Worm (Caenorhabditis elegans) whole organism, L4 larva: ENCODE results near the gene str-261.

Source experiments
- D1046.2 ChIP-seq: fragments of 200-800 bp; sonication (Bioruptor generic); IDR thresholded peaks from 2 replicates; pipeline ENCODE4 v1.3.6; 2022; ENCODE audit warnings: missing genetic modification characterization, missing compliant biosample characterization
- F10B5.3 ChIP-seq: sonication (generic microtip); optimal IDR thresholded peaks from 2 replicates; lab custom pipeline; 2016; ENCODE audit warnings: mild to moderate bottlenecking, missing genetic modification characterization, missing compliant biosample characterization
- F26F4.8 ChIP-seq: fragments of 200-800 bp; sonication (Bioruptor generic); conservative IDR thresholded peaks from 2 replicates; pipeline ENCODE4 v1.3.6; 2022; ENCODE audit warnings: missing genetic modification characterization, missing compliant biosample characterization
- F44E2.7 ChIP-seq: fragments of 200-800 bp; sonication (Bioruptor generic); IDR thresholded peaks from 2 replicates; pipeline ENCODE4 v2.1.2; 2022; ENCODE audit warnings: missing genetic modification characterization, missing compliant biosample characterization
- F49E8.2 ChIP-seq: sonication (generic microtip); optimal IDR thresholded peaks from 2 replicates; lab custom pipeline; 2016; ENCODE audit warnings: missing compliant biosample characterization, mild to moderate bottlenecking, missing genetic modification characterization, borderline replicate concordance
- T20F7.1 ChIP-seq: fragments of 200-800 bp; sonication (Bioruptor generic); optimal IDR thresholded peaks from 2 replicates; lab custom pipeline; 2018; ENCODE audit warnings: mild to moderate bottlenecking, missing genetic modification characterization, missing compliant biosample characterization
- Y105C5A.15 ChIP-seq: fragments of 200-800 bp; sonication (Bioruptor generic); IDR thresholded peaks from 2 replicates; pipeline ENCODE4 v1.3.6; 2022; ENCODE audit warnings: missing genetic modification characterization, missing compliant biosample characterization
- Y48G9A.11 ChIP-seq: fragments of 200-800 bp; sonication (Bioruptor generic); IDR thresholded peaks from 2 replicates; pipeline ENCODE4 v1.3.6; 2022; ENCODE audit warnings: missing genetic modification reagents, missing genetic modification characterization, missing compliant biosample characterization
- ZK337.2 ChIP-seq: fragments of 200-800 bp; sonication (Bioruptor generic); IDR thresholded peaks from 2 replicates; pipeline ENCODE4 v1.3.6; 2022; ENCODE audit warnings: missing genetic modification reagents, missing genetic modification characterization, missing compliant biosample characterization
- aha-1 ChIP-seq: fragments of 150-350 bp; peaks from one replicate; lab custom pipeline; 2014; ENCODE audit warnings: missing biosample characterization, missing genetic modification characterization
- aly-2 ChIP-seq: sonication (generic microtip); optimal IDR thresholded peaks from 2 replicates; lab custom pipeline; 2018; ENCODE audit warnings: missing biosample characterization, missing genetic modification characterization
- ceh-82 ChIP-seq: sonication (generic microtip); optimal IDR thresholded peaks from 2 replicates; lab custom pipeline; 2017; ENCODE audit warnings: missing biosample characterization, missing genetic modification characterization
- ces-1 ChIP-seq: fragments of 150-350 bp; sonication (generic microtip); optimal IDR thresholded peaks from 4 replicates; lab custom pipeline; 2014; ENCODE audit warnings: missing biosample characterization, missing genetic modification reagents, missing genetic modification characterization
- ctbp-1 ChIP-seq: fragments of 200-800 bp; sonication (Bioruptor generic); IDR thresholded peaks from 2 replicates; pipeline ENCODE4 v1.3.6; 2022; ENCODE audit warnings: missing genetic modification reagents, missing genetic modification characterization, missing compliant biosample characterization
- daf-8 ChIP-seq: fragments of 200-800 bp; sonication (Bioruptor generic); IDR thresholded peaks from 2 replicates; pipeline ENCODE4 v1.3.6; 2022; ENCODE audit warnings: missing genetic modification characterization, missing compliant biosample characterization
- dmd-8 ChIP-seq: fragments of 200-800 bp; sonication (Bioruptor generic); IDR thresholded peaks from 2 replicates; pipeline ENCODE4 v1.3.6; 2022; ENCODE audit warnings: missing genetic modification characterization, missing compliant biosample characterization
- dpl-1 ChIP-seq: fragments of 150-350 bp; optimal IDR thresholded peaks from 2 replicates; lab custom pipeline; 2014; ENCODE audit warnings: missing biosample characterization, missing genetic modification reagents, missing genetic modification characterization
- duxl-1 ChIP-seq: sonication (generic microtip); optimal IDR thresholded peaks from 2 replicates; lab custom pipeline; 2016; ENCODE audit warnings: mild to moderate bottlenecking, missing genetic modification characterization, moderate library complexity, missing compliant biosample characterization; ENCODE audit not compliant: poor library complexity
- egl-27 ChIP-seq: sonication (generic microtip); optimal IDR thresholded peaks from 3 replicates; lab custom pipeline; 2017; ENCODE audit warnings: missing biosample characterization, missing genetic modification reagents, missing genetic modification characterization
- fkh-10 ChIP-seq: fragments of 150-350 bp; optimal IDR thresholded peaks from 2 replicates; lab custom pipeline; 2014; ENCODE audit warnings: missing biosample characterization, missing genetic modification reagents, missing genetic modification characterization
- hif-1 ChIP-seq, 2 experiments: sonication (generic microtip); optimal IDR thresholded peaks; 2 replicates each; lab custom pipeline; 2016 to 2017; ENCODE audit warnings: missing compliant biosample characterization in 2 of 2, missing genetic modification characterization in 2 of 2, missing genetic modification reagents in 2 of 2, missing genotype in 2 of 2, mild to moderate bottlenecking in 1 of 2
- hlh-11 ChIP-seq: fragments of 200-800 bp; sonication (Bioruptor generic); optimal IDR thresholded peaks from 2 replicates; lab custom pipeline; 2018; ENCODE audit warnings: mild to moderate bottlenecking, missing genetic modification characterization, missing compliant biosample characterization
- hlh-30 ChIP-seq: sonication (generic microtip); optimal IDR thresholded peaks from 2 replicates; lab custom pipeline; 2017; ENCODE audit warnings: antibody characterized with exemption, mild to moderate bottlenecking, missing genetic modification characterization, missing compliant biosample characterization; ENCODE audit not compliant: insufficient read depth
- jun-1 ChIP-seq: fragments of 150-350 bp; optimal IDR thresholded peaks from 2 replicates; lab custom pipeline; 2014; ENCODE audit warnings: missing biosample characterization, missing genetic modification reagents, missing genetic modification characterization
- lim-7 ChIP-seq: fragments of 200-800 bp; sonication (Bioruptor generic); IDR thresholded peaks from 2 replicates; pipeline ENCODE4 v1.3.6; 2022; ENCODE audit warnings: missing genetic modification characterization, missing compliant biosample characterization
- lin-1 ChIP-seq: fragments of 200-800 bp; sonication (Bioruptor generic); IDR thresholded peaks from 2 replicates; pipeline ENCODE4 v1.3.6; 2022; ENCODE audit warnings: missing genetic modification reagents, missing genetic modification characterization, missing compliant biosample characterization
- lin-15B ChIP-seq: fragments of 150-350 bp; sonication (generic microtip); optimal IDR thresholded peaks from 3 replicates; lab custom pipeline; 2014; ENCODE audit warnings: missing biosample characterization, missing genetic modification characterization
- lin-38 ChIP-seq: fragments of 200-800 bp; sonication (Bioruptor generic); IDR thresholded peaks from 2 replicates; pipeline ENCODE4 v1.3.6; 2022; ENCODE audit warnings: missing genetic modification reagents, missing genetic modification characterization, missing compliant biosample characterization
- lir-3 ChIP-seq: sonication (generic microtip); optimal IDR thresholded peaks from 2 replicates; lab custom pipeline; 2016; ENCODE audit warnings: mild to moderate bottlenecking, missing genetic modification characterization, missing compliant biosample characterization
- mes-2 ChIP-seq: sonication (generic microtip); optimal IDR thresholded peaks from 2 replicates; lab custom pipeline; 2016; ENCODE audit warnings: missing genotype, mild to moderate bottlenecking, missing genetic modification characterization, missing compliant biosample characterization; ENCODE audit not compliant: poor library complexity, severe bottlenecking
- mxl-2 ChIP-seq: fragments of 200-800 bp; sonication (Bioruptor generic); conservative IDR thresholded peaks from 2 replicates; pipeline ENCODE4 v1.3.6; 2022; ENCODE audit warnings: missing genetic modification reagents, missing genetic modification characterization, missing compliant biosample characterization
- nhr-102 ChIP-seq: sonication (generic microtip); optimal IDR thresholded peaks from 2 replicates; lab custom pipeline; 2016; ENCODE audit warnings: mild to moderate bottlenecking, missing genetic modification characterization, moderate library complexity, missing compliant biosample characterization
- nhr-11 ChIP-seq: fragments of 150-350 bp; optimal IDR thresholded peaks from 2 replicates; lab custom pipeline; 2014; ENCODE audit warnings: missing biosample characterization, missing genetic modification characterization
- nhr-28 ChIP-seq: fragments of 150-350 bp; optimal IDR thresholded peaks from 2 replicates; lab custom pipeline; 2014; ENCODE audit warnings: missing biosample characterization, missing genetic modification characterization
- nhr-41 ChIP-seq: fragments of 200-800 bp; sonication (Bioruptor generic); IDR thresholded peaks from 2 replicates; pipeline ENCODE4 v1.3.6; 2022; ENCODE audit warnings: missing genetic modification reagents, missing genetic modification characterization, missing compliant biosample characterization
- nhr-48 ChIP-seq: sonication (generic microtip); optimal IDR thresholded peaks from 2 replicates; lab custom pipeline; 2016; ENCODE audit warnings: mild to moderate bottlenecking, missing genetic modification characterization, missing compliant biosample characterization
- nhr-6 ChIP-seq: fragments of 150-350 bp; optimal IDR thresholded peaks from 2 replicates; lab custom pipeline; 2014; ENCODE audit warnings: missing biosample characterization, missing genetic modification characterization
- saeg-2 ChIP-seq: fragments of 200-800 bp; sonication (Bioruptor generic); IDR thresholded peaks from 2 replicates; pipeline ENCODE4 v1.3.6; 2022; ENCODE audit warnings: missing genetic modification reagents, missing genetic modification characterization, missing compliant biosample characterization
- sdz-12 ChIP-seq: fragments of 200-800 bp; sonication (Bioruptor generic); optimal IDR thresholded peaks from 2 replicates; lab custom pipeline; 2018; ENCODE audit warnings: mild to moderate bottlenecking, missing genetic modification characterization, missing compliant biosample characterization
- set-16 ChIP-seq: fragments of 200-800 bp; sonication (Bioruptor generic); IDR thresholded peaks from 2 replicates; pipeline ENCODE4 v1.3.6; 2022; ENCODE audit warnings: missing genetic modification reagents, missing genetic modification characterization, missing compliant biosample characterization
- skn-1 ChIP-seq: fragments of 150-350 bp; optimal IDR thresholded peaks from 2 replicates; lab custom pipeline; 2014; ENCODE audit warnings: missing biosample characterization, missing genetic modification characterization
- spr-3 ChIP-seq: fragments of 200-800 bp; sonication (Bioruptor generic); optimal IDR thresholded peaks from 2 replicates; lab custom pipeline; 2018; ENCODE audit warnings: mild to moderate bottlenecking, missing genetic modification characterization, missing compliant biosample characterization
- tag-97 ChIP-seq: fragments of 200-800 bp; sonication (Bioruptor generic); IDR thresholded peaks from 2 replicates; pipeline ENCODE4 v1.3.6; 2022; ENCODE audit warnings: missing genetic modification characterization, missing compliant biosample characterization
- tra-1 ChIP-seq: fragments of 200-800 bp; sonication (Bioruptor generic); IDR thresholded peaks from 2 replicates; pipeline ENCODE4 v1.3.6; 2022; ENCODE audit warnings: missing genetic modification reagents, missing genetic modification characterization, missing compliant biosample characterization
- unc-130 ChIP-seq: sonication (generic microtip); optimal IDR thresholded peaks from 2 replicates; lab custom pipeline; 2016; ENCODE audit warnings: missing genetic modification reagents, missing genetic modification characterization, missing compliant biosample characterization
- unc-62 ChIP-seq, 3 experiments: fragments of 150-350 bp in 1 of 3; sonication (generic microtip); optimal IDR thresholded peaks in 2 of 3; peaks in 1 of 3; 1 replicate in 1 of 3; 2 replicates in 2 of 3; lab custom pipeline; 2014 to 2017; ENCODE audit warnings: missing biosample characterization in 3 of 3, missing genetic modification characterization in 3 of 3, missing genetic modification reagents in 3 of 3, missing genotype in 1 of 3
- vab-7 ChIP-seq: fragments of 200-800 bp; sonication (Bioruptor generic); IDR thresholded peaks from 2 replicates; pipeline ENCODE4 v1.3.6; 2022; ENCODE audit warnings: missing genetic modification reagents, missing genetic modification characterization, missing compliant biosample characterization
- zag-1 ChIP-seq: fragments of 150-350 bp; optimal IDR thresholded peaks from 2 replicates; lab custom pipeline; 2014; ENCODE audit warnings: missing biosample characterization, missing genetic modification characterization
- zfp-2 ChIP-seq: sonication (generic microtip); optimal IDR thresholded peaks from 2 replicates; lab custom pipeline; 2016; ENCODE audit warnings: mild to moderate bottlenecking, missing genetic modification characterization, missing compliant biosample characterization
- zfp-3 ChIP-seq: fragments of 200-800 bp; sonication (Bioruptor generic); conservative IDR thresholded peaks from 2 replicates; pipeline ENCODE4 v1.3.6; 2022; ENCODE audit warnings: missing genetic modification reagents, missing genetic modification characterization, missing compliant biosample characterization
- zip-2 ChIP-seq: fragments of 150-350 bp; optimal IDR thresholded peaks from 2 replicates; lab custom pipeline; 2014; ENCODE audit warnings: missing biosample characterization, missing genetic modification characterization
- ztf-11 ChIP-seq: fragments of 150-350 bp; optimal IDR thresholded peaks from 2 replicates; lab custom pipeline; 2014; ENCODE audit warnings: missing biosample characterization, missing genetic modification characterization

str-261 gene

DNA sequence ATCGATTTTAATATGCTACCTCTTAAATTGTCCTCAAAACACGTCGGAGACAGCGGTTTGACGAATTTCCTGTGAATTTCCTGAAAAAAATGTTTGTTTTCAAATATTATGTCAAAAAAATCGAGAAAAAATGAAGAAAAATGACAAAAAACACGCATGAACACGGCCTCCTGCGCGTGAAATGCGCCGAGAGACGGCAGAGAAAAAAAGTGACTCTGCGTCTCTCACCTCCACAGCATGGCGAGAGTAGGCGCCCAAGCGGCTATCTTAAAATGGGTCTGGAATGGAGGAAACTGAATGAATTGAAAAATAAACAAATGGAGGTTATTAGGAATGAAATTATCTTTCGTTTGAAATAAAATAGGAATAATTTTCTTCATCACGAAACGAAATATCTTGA is 36.4 kb downstream of the str-261 start (continued):
- TF ChIP-seq ces-1 (GFP tag; lab: Kevin White, UChicago) (no peak), hlh-11 (tag; lab: Kevin White, UChicago) (no peak), zfp-2 (tag; lab: Kevin White, UChicago) (no peak), F44E2.7 (GFP tag; lab: Robert Waterston, UW) (no peak), skn-1 (tag; lab: Kevin White, UChicago) (no peak), tag-97 (GFP tag; lab: Robert Waterston, UW) (no peak), hlh-30 (tag; lab: Kevin White, UChicago) (peak; percentile 53), egl-27 (tag; lab: Kevin White, UChicago) (no peak), lir-3 (tag; lab: Kevin White, UChicago) (no peak), zfp-3 (GFP tag; lab: Robert Waterston, UW) (no peak), zip-2 (peak; percentile 24), nhr-41 (GFP tag; lab: Robert Waterston, UW) (no peak), fkh-10 (GFP tag; lab: Kevin White, UChicago) (no peak), F49E8.2 (peak; percentile 29), saeg-2 (GFP tag; lab: Robert Waterston, UW) (no peak), unc-130 (GFP tag; lab: Kevin White, UChicago) (peak; percentile 47), ztf-11 (tag; lab: Kevin White, UChicago) (no peak), spr-3 (GFP tag; lab: Kevin White, UChicago) (no peak), nhr-48 (no peak), sdz-12 (GFP tag; lab: Kevin White, UChicago) (no peak), nhr-11 (tag; lab: Kevin White, UChicago) (peak; percentile 45), lin-15B (tag; lab: Kevin White, UChicago) (no peak), hif-1 (tag; optimal IDR thresholded peaks at IDR 0.05; lab: Kevin White, UChicago) (peak in 1 of 2 experiments; percentile 68), aha-1 (peak; percentile 39), nhr-6 (peak; percentile 43), nhr-28 (tag; lab: Kevin White, UChicago) (peak; percentile 35), ZK337.2 (GFP tag; lab: Robert Waterston, UW) (no peak), tra-1 (no peak), ceh-82 (tag; lab: Kevin White, UChicago) (no peak), nhr-102 (tag; lab: Kevin White, UChicago) (peak; percentile 74), dmd-8 (no peak), F10B5.3 (no peak), vab-7 (GFP tag; lab: Robert Waterston, UW) (peak; percentile 59; the same call in 1 of the 2 replicates), zag-1 (no peak), F26F4.8 (no peak), daf-8 (GFP tag; lab: Robert Waterston, UW) (no peak), Y105C5A.15 (GFP tag; lab: Robert Waterston, UW) (no peak), dpl-1 (peak; percentile 57), mes-2 (peak; percentile 90), T20F7.1 (GFP tag; lab: Kevin White, UChicago) (peak; percentile 27), lin-1 (GFP tag; lab: Robert Waterston, UW) (no peak), Y48G9A.11 (GFP tag; lab: Robert Waterston, UW) (peak; percentile 74), jun-1 (tag; lab: Kevin White, UChicago) (no peak), unc-62 (GFP tag; optimal IDR thresholded peaks at IDR 0.05 in 1 of 2; lab: Kevin White, UChicago) (no peak), unc-62 (tag; optimal IDR thresholded peaks at IDR 0.05; lab: Kevin White, UChicago) (no peak), lin-38 (GFP tag; lab: Robert Waterston, UW) (peak; percentile 89), D1046.2 (GFP tag; lab: Robert Waterston, UW) (0 out of 2 replicates have a peak, but pooled peaks have one; percentile 30), aly-2 (tag; lab: Kevin White, UChicago) (no peak), mxl-2 (GFP tag; lab: Robert Waterston, UW) (no peak), set-16 (GFP tag; lab: Robert Waterston, UW) (no peak), ctbp-1 (no peak), lim-7 (GFP tag; lab: Robert Waterston, UW) (no peak), duxl-1 (tag; lab: Kevin White, UChicago) (peak; percentile 26)
